Worm (Caenorhabditis elegans) whole organism, young adult: Measurements from ENCODE around the gene arl-3.

ENCODE experiments used
- Y67H2A.10 ChIP-seq: fragments of 200-800 bp; sonication (Bioruptor generic); conservative IDR thresholded peaks from 2 replicates; pipeline ENCODE4 v1.3.6; 2022; ENCODE audit warnings: missing genetic modification reagents, missing genetic modification characterization, missing compliant biosample characterization
- ama-1 ChIP-seq, 3 experiments: fragments of 150-350 bp in 1 of 3; sonication (generic microtip) in 2 of 3; optimal IDR thresholded peaks; 2 replicates each; lab custom pipeline; 2014 to 2018; ENCODE audit warnings: missing biosample characterization in 2 of 3, missing genetic modification characterization in 2 of 3, missing genetic modification reagents in 2 of 3
- hlh-12 ChIP-seq: sonication (generic microtip); optimal IDR thresholded peaks from 2 replicates; lab custom pipeline; 2016; ENCODE audit warnings: missing genetic modification characterization, missing compliant biosample characterization
- hlh-26 ChIP-seq: fragments of 200-800 bp; sonication (Bioruptor generic); conservative IDR thresholded peaks from 2 replicates; pipeline ENCODE4 v1.3.6; 2022; ENCODE audit warnings: missing genetic modification reagents, missing genetic modification characterization, missing compliant biosample characterization
- rec-8 ChIP-seq, 2 experiments: sonication (generic microtip); optimal IDR thresholded peaks; 2 replicates each; lab custom pipeline; 2016; ENCODE audit warnings: mild to moderate bottlenecking in 2 of 2, missing genetic modification characterization in 2 of 2, missing genetic modification reagents in 2 of 2, missing genotype in 2 of 2, missing biosample characterization in 1 of 2, missing compliant biosample characterization in 1 of 2, moderate library complexity in 1 of 2
- unc-62 ChIP-seq: fragments of 150-350 bp; optimal IDR thresholded peaks from 2 replicates; lab custom pipeline; 2014; ENCODE audit warnings: missing biosample characterization, missing genetic modification reagents, missing genetic modification characterization

DNA sequence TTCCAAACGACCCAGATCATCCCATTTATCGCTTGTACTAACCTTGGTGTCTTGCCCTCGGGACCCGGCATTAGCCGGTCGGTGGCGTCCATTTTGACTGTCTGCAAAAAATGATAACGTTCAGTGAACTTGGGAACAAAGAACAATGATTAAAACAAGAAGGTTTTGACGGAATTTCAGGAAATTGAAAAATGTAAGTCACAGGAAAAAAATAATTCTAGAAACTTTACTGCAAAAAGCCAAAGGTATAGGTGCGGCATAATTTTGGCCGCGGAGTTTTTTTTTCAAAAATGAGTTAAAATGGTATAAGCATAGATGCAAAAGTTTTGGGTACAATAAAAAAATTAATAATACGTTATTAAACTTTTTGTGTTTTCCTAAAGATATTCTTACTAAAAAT lies 37.7 kb downstream of the arl-3 start, which contains the start of gene atgp-2:
- TF ChIP-seq rec-8 (tag; optimal IDR thresholded peaks at IDR 0.05; lab: Kevin White, UChicago) = no peak
- no peak for TF ChIP-seq Y67H2A.10
- TF ChIP-seq ama-1 (optimal IDR thresholded peaks at IDR 0.05; lab: Kevin White, UChicago) = no peak
- no peak for TF ChIP-seq ama-1 (GFP tag; optimal IDR thresholded peaks at IDR 0.05; lab: Kevin White, UChicago)
- TF ChIP-seq hlh-12 (tag; lab: Kevin White, UChicago) = no peak
- no peak for TF ChIP-seq hlh-26 (GFP tag; lab: Robert Waterston, UW)
- TF ChIP-seq unc-62 (GFP tag; lab: Kevin White, UChicago) = no peak
